Fruit fly (Drosophila melanogaster): ENCODE data around the gene CG13023.

CG13023 gene

DNA sequence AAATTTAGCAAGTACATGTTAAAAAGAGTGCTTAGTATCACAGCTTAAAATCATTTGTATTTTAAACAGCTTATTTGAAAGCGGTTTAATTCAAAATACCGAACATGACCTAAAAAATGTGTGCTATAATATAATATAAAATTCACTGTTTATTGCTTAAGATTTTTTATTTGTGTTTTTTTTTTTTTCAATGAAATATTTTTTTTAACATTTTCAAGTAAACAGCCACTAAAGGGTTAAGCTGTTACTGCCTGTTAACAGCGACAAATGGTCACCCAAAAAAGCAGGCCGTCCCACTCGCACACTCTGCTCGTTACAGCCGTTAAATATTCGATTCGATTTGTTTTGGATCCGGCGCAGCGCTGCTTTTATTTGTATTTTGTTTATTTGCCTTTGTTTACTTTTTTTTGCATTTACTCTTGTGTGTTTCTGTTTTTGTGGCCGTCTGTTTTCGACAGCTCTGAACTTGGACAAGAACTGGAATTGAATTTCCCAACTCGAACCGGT lies 47.5 kb upstream of the CG13023 start:
- TF ChIP-seq CG7987 (GFP tag; optimal IDR thresholded peaks at IDR 0.05) (no peak), onecut (GFP tag; IDR thresholded peaks at IDR 0.05) (peak; percentile 21; the same call in 1 of the 2 replicates), Fer3 (tag; optimal IDR thresholded peaks at IDR 0.05) (peak; percentile 24), shn (GFP tag; optimal IDR thresholded peaks at IDR 0.05) (no peak), sens (GFP tag) (peak; percentile 41), Xrp1 (GFP tag; IDR thresholded peaks at IDR 0.05) (peak; percentile 16; the same call in 1 of the 2 replicates), CG4730 (GFP tag; IDR thresholded peaks at IDR 0.05) (no peak), E2f1 (GFP tag; IDR thresholded peaks at IDR 0.05) (no peak), ATbp (GFP tag; optimal IDR thresholded peaks at IDR 0.05) (peak; percentile 66), Optix (GFP tag; IDR thresholded peaks at IDR 0.05) (no peak), pan (optimal IDR thresholded peaks at IDR 0.05) (no peak), pan (GFP tag; optimal IDR thresholded peaks at IDR 0.05 in 1 of 2, IDR thresholded peaks at IDR 0.05 in 1 of 2) (peak in 1 of 2 experiments; percentile 14), Dek (tag; optimal IDR thresholded peaks at IDR 0.05) (no peak), Opbp (GFP tag; IDR thresholded peaks at IDR 0.05; ENCODE audit: partially characterized antibody) (no peak), CG8765 (GFP tag; IDR thresholded peaks at IDR 0.05) (no peak), CG30403 (GFP tag; optimal IDR thresholded peaks at IDR 0.05) (peak; percentile 1), Elba2 (GFP tag; optimal IDR thresholded peaks at IDR 0.05) (no peak), Atf6 (GFP tag; IDR thresholded peaks at IDR 0.05) (peak; percentile 33; the same call in 1 of the 2 replicates), CG8089 (GFP tag; optimal IDR thresholded peaks at IDR 0.05) (no peak), CG13296 (GFP tag; optimal IDR thresholded peaks at IDR 0.05) (peak; percentile 57), Hr51 (GFP tag; optimal IDR thresholded peaks at IDR 0.05) (peak in 1 of 2 experiments; percentile 5), CG2875 (GFP tag; optimal IDR thresholded peaks at IDR 0.05) (no peak), B-H2 (GFP tag; optimal IDR thresholded peaks at IDR 0.05) (no peak), unpg (GFP tag; optimal IDR thresholded peaks at IDR 0.05) (peak; percentile 19), org-1 (GFP tag; optimal IDR thresholded peaks at IDR 0.05) (no peak), Lim3 (GFP tag; IDR thresholded peaks at IDR 0.05) (no peak), CG9609 (GFP tag; optimal IDR thresholded peaks at IDR 0.05) (no peak), lbe (GFP tag; optimal IDR thresholded peaks at IDR 0.05) (peak; percentile 51), Adf1 (GFP tag; IDR thresholded peaks at IDR 0.05) (peak; percentile 66), Meics (GFP tag; optimal IDR thresholded peaks at IDR 0.05) (peak; percentile 15), CG31365 (tag; optimal IDR thresholded peaks at IDR 0.05) (peak; percentile 2), ac (GFP tag; optimal IDR thresholded peaks at IDR 0.05) (no peak), lab (GFP tag; optimal IDR thresholded peaks at IDR 0.05) (peak; percentile 37), vfl (GFP tag; optimal IDR thresholded peaks at IDR 0.05) (no peak), Sox102F (GFP tag; optimal IDR thresholded peaks at IDR 0.05) (peak; percentile 15), CG43689 (GFP tag; IDR thresholded peaks at IDR 0.05) (no peak), CG1024 (GFP tag; IDR thresholded peaks at IDR 0.05) (no peak), abd-A (tag; optimal IDR thresholded peaks at IDR 0.05) (peak; percentile 55), ttk (GFP tag; IDR thresholded peaks at IDR 0.05) (no peak), sqz (GFP tag; optimal IDR thresholded peaks at IDR 0.05) (peak; percentile 28), fd3F (GFP tag; optimal IDR thresholded peaks at IDR 0.05) (no peak), vvl (GFP tag; IDR thresholded peaks at IDR 0.05) (peak; percentile 32; the same call in 1 of the 2 replicates), bigmax (GFP tag; optimal IDR thresholded peaks at IDR 0.05) (no peak), CG2120 (GFP tag; optimal IDR thresholded peaks at IDR 0.05) (peak; percentile 9), ssp (GFP tag; IDR thresholded peaks at IDR 0.05) (no peak), CG11504 (tag; optimal IDR thresholded peaks at IDR 0.05) (peak; percentile 22), CG2678 (tag; optimal IDR thresholded peaks at IDR 0.05) (peak; percentile 35), CG1603 (tag; optimal IDR thresholded peaks at IDR 0.05) (no peak), MESR4 (GFP tag; optimal IDR thresholded peaks at IDR 0.05) (no peak), dan (GFP tag; IDR thresholded peaks at IDR 0.05) (no peak), chinmo (GFP tag; IDR thresholded peaks at IDR 0.05; ENCODE audit: partially characterized antibody) (peak; percentile 56; the same call in 1 of the 4 replicates)
